ENCODE assay signal across 4 fruit fly cellular contexts in the genomic region with DNA sequence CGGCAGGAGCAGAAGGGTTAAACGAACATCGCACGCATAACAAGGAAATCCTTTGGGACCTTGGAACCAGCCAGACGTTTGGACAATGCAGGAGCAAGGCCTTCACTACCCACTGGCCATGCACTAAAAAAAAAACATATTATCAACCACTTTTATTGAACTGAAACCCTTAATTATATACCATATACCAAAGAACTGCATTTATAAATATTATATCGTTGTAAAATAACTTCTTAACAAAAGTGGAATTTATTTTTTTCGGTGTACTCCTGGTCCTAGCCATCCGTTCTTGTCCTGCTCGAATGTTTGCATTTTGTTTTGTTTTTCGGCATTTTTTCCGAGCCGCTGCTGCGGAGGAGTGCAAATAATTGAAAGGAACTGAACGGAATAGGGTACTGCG.
A peak's percentile ranks its signal among the peaks of the same experiment; 100 is the strongest.
TF ChIP-seq lines count a peak whose summit lies in the region.

No protein-coding gene starts in this region.

- TF ChIP-seq CTCF in whole organism, embryonic (GFP tag; optimal IDR thresholded peaks at IDR 0.05; lab: Kevin White, UChicago) = no peak

TF ChIP-seq in whole organism, embryonic, 481 proteins besides CTCF, POLR2A, EP300 and RAD21 (continues in another document):
- no peak for TF ChIP-seq CG1832 (GFP tag; optimal IDR thresholded peaks at IDR 0.05; lab: Kevin White, UChicago)
- TF ChIP-seq CG30431 (GFP tag; optimal IDR thresholded peaks at IDR 0.05; lab: Kevin White, UChicago) = no peak
- TF ChIP-seq CG8281 (tag; optimal IDR thresholded peaks at IDR 0.05; lab: Kevin White, UChicago) = no peak
- no peak for TF ChIP-seq repo (GFP tag; optimal IDR thresholded peaks at IDR 0.05; lab: Kevin White, UChicago)
- TF ChIP-seq CG6854 (GFP tag; optimal IDR thresholded peaks at IDR 0.05; lab: Kevin White, UChicago) = no peak
- TF ChIP-seq zfh1 (GFP tag; IDR thresholded peaks at IDR 0.05; lab: Robert Waterston, UW) = 0 out of 3 replicates have a peak, but pooled peaks have one; percentile 33
- no peak for TF ChIP-seq Tbp (GFP tag; optimal IDR thresholded peaks at IDR 0.05; lab: Kevin White, UChicago)
- TF ChIP-seq tgo (GFP tag; IDR thresholded peaks at IDR 0.05; lab: Robert Waterston, UW) = no peak
- 0 out of 2 replicates have a peak, but pooled peaks have one; percentile 47 for TF ChIP-seq ara (GFP tag; IDR thresholded peaks at IDR 0.05; lab: Robert Waterston, UW)
- TF ChIP-seq CG10959 (GFP tag; IDR thresholded peaks at IDR 0.05; lab: Robert Waterston, UW) = no peak
- no peak for TF ChIP-seq fru (optimal IDR thresholded peaks at IDR 0.05; lab: Kevin White, UChicago)
- TF ChIP-seq Adf1 (GFP tag; IDR thresholded peaks at IDR 0.05; lab: Robert Waterston, UW) = no peak
- TF ChIP-seq Xrp1 (GFP tag; IDR thresholded peaks at IDR 0.05; lab: Robert Waterston, UW) = 0 out of 2 replicates have a peak, but pooled peaks have one; percentile 25
- 0 out of 2 replicates have a peak, but pooled peaks have one; percentile 5 for TF ChIP-seq slbo (GFP tag; IDR thresholded peaks at IDR 0.05; lab: Robert Waterston, UW)
- no peak for TF ChIP-seq prd (optimal IDR thresholded peaks at IDR 0.05; lab: Kevin White, UChicago)
- TF ChIP-seq prd (GFP tag; IDR thresholded peaks at IDR 0.05; lab: Robert Waterston, UW) = peak; percentile 43; the same call in 2 of the 3 replicates
- peak; percentile 20 for TF ChIP-seq gem (tag; optimal IDR thresholded peaks at IDR 0.05; lab: Kevin White, UChicago)
- no peak for TF ChIP-seq grn (GFP tag; optimal IDR thresholded peaks at IDR 0.05; lab: Kevin White, UChicago)
- no peak for TF ChIP-seq tll (GFP tag; optimal IDR thresholded peaks at IDR 0.05; lab: Kevin White, UChicago)
- no peak for TF ChIP-seq CG3847 (GFP tag; IDR thresholded peaks at IDR 0.05; lab: Robert Waterston, UW)
- TF ChIP-seq so (GFP tag; IDR thresholded peaks at IDR 0.05; lab: Robert Waterston, UW) = 0 out of 3 replicates have a peak, but pooled peaks have one; percentile 18

TF ChIP-seq in whole organism, prepupa, 60 proteins besides CTCF, POLR2A, EP300 and RAD21 (continues in another document):
- peak; percentile 61 for TF ChIP-seq CG10669 (GFP tag; optimal IDR thresholded peaks at IDR 0.05; lab: Kevin White, UChicago)
- peak; percentile 54 for TF ChIP-seq cyc (GFP tag; optimal IDR thresholded peaks at IDR 0.05; lab: Kevin White, UChicago)
- TF ChIP-seq CG3032 (tag; optimal IDR thresholded peaks at IDR 0.05; lab: Kevin White, UChicago) = peak; percentile 65
- TF ChIP-seq Sox14 (GFP tag; optimal IDR thresholded peaks at IDR 0.05; lab: Kevin White, UChicago) = peak; percentile 3
- TF ChIP-seq CG7368 (GFP tag; optimal IDR thresholded peaks at IDR 0.05; lab: Kevin White, UChicago) = peak; percentile 36
- no peak for TF ChIP-seq CG4318 (GFP tag; optimal IDR thresholded peaks at IDR 0.05; lab: Kevin White, UChicago)
- no peak for TF ChIP-seq lz (GFP tag; optimal IDR thresholded peaks at IDR 0.05; lab: Kevin White, UChicago)
- peak; percentile 66 for TF ChIP-seq svp (GFP tag; lab: Kevin White, UChicago)
- no peak for TF ChIP-seq Lpt (GFP tag; optimal IDR thresholded peaks at IDR 0.05; lab: Kevin White, UChicago)
- no peak for TF ChIP-seq CG11294 (GFP tag; IDR thresholded peaks at IDR 0.05; lab: Robert Waterston, UW)
- TF ChIP-seq CG1621 (tag; optimal IDR thresholded peaks at IDR 0.05; lab: Kevin White, UChicago) = peak; percentile 6
- TF ChIP-seq CG16779 (tag; optimal IDR thresholded peaks at IDR 0.05; lab: Kevin White, UChicago) = no peak
- TF ChIP-seq pdm3 (GFP tag; optimal IDR thresholded peaks at IDR 0.05; lab: Kevin White, UChicago) = peak; percentile 23
- TF ChIP-seq Hr4 (GFP tag; optimal IDR thresholded peaks at IDR 0.05; lab: Kevin White, UChicago) = no peak
- no peak for TF ChIP-seq net (GFP tag; optimal IDR thresholded peaks at IDR 0.05; lab: Kevin White, UChicago)
- peak; percentile 27 for TF ChIP-seq CG8632 (GFP tag; optimal IDR thresholded peaks at IDR 0.05; lab: Kevin White, UChicago)
- TF ChIP-seq OdsH (GFP tag; optimal IDR thresholded peaks at IDR 0.05; lab: Kevin White, UChicago) = peak; percentile 39
- peak; percentile 19 for TF ChIP-seq Hr39 (GFP tag; optimal IDR thresholded peaks at IDR 0.05; lab: Kevin White, UChicago)
- peak; percentile 43 for TF ChIP-seq CG34406 (GFP tag; optimal IDR thresholded peaks at IDR 0.05; lab: Kevin White, UChicago)
- TF ChIP-seq achi (GFP tag; optimal IDR thresholded peaks at IDR 0.05; lab: Kevin White, UChicago) = peak; percentile 40
- TF ChIP-seq CG32006 (GFP tag; optimal IDR thresholded peaks at IDR 0.05; lab: Kevin White, UChicago) = no peak
- TF ChIP-seq eg (GFP tag; IDR thresholded peaks at IDR 0.05; lab: Robert Waterston, UW) = no peak
- TF ChIP-seq Eip78C (GFP tag; lab: Kevin White, UChicago) = peak; percentile 83

TF ChIP-seq in whole organism, pupa, 21 proteins besides CTCF, POLR2A, EP300 and RAD21:
- TF ChIP-seq CG8301 (tag; optimal IDR thresholded peaks at IDR 0.05; lab: Kevin White, UChicago) (no peak), CG34367 (tag; optimal IDR thresholded peaks at IDR 0.05; lab: Kevin White, UChicago) (peak; percentile 49), Pif1A (GFP tag; optimal IDR thresholded peaks at IDR 0.05; lab: Kevin White, UChicago) (peak; percentile 28), CG8159 (tag; optimal IDR thresholded peaks at IDR 0.05; lab: Kevin White, UChicago) (peak; percentile 81), Pif1B (GFP tag; optimal IDR thresholded peaks at IDR 0.05; lab: Kevin White, UChicago) (peak; percentile 14), Snoo (tag; optimal IDR thresholded peaks at IDR 0.05; lab: Kevin White, UChicago) (peak; percentile 46), CG15710 (tag; optimal IDR thresholded peaks at IDR 0.05; lab: Kevin White, UChicago) (peak; percentile 66), CG14655 (GFP tag; optimal IDR thresholded peaks at IDR 0.05; lab: Kevin White, UChicago) (peak; percentile 6), CG12605 (GFP tag; IDR thresholded peaks at IDR 0.05; lab: Robert Waterston, UW) (0 out of 2 replicates have a peak, but pooled peaks have one; percentile 32), CG4496 (GFP tag; IDR thresholded peaks at IDR 0.05; lab: Robert Waterston, UW) (peak; percentile 36; the same call in 1 of the 3 replicates), gl (tag; optimal IDR thresholded peaks at IDR 0.05; lab: Kevin White, UChicago) (no peak), D1 (tag; optimal IDR thresholded peaks at IDR 0.05; lab: Kevin White, UChicago) (no peak), fd96Ca (GFP tag; IDR thresholded peaks at IDR 0.05; lab: Robert Waterston, UW) (no peak), CG9948 (tag; optimal IDR thresholded peaks at IDR 0.05; lab: Kevin White, UChicago) (peak; percentile 48), CG17806 (tag; optimal IDR thresholded peaks at IDR 0.05; lab: Kevin White, UChicago) (peak; percentile 73)

TF ChIP-seq in whole organism, wandering third instar larva, 38 proteins besides CTCF, POLR2A, EP300 and RAD21 (continues in another document):
- no peak for TF ChIP-seq Dif (GFP tag; optimal IDR thresholded peaks at IDR 0.05; lab: Kevin White, UChicago; ENCODE audit: partially characterized antibody)
- TF ChIP-seq rgr (GFP tag; optimal IDR thresholded peaks at IDR 0.05; lab: Kevin White, UChicago) = peak; percentile 50
- TF ChIP-seq Dfd (GFP tag; optimal IDR thresholded peaks at IDR 0.05; lab: Kevin White, UChicago) = no peak
- TF ChIP-seq N (GFP tag; optimal IDR thresholded peaks at IDR 0.05; lab: Kevin White, UChicago) = no peak
- no peak for TF ChIP-seq Rel (GFP tag; optimal IDR thresholded peaks at IDR 0.05; lab: Kevin White, UChicago)
- TF ChIP-seq Rel (tag; optimal IDR thresholded peaks at IDR 0.05; lab: Kevin White, UChicago) = no peak
- peak in 1 of 2 experiments; percentile 58 for TF ChIP-seq foxo (GFP tag; optimal IDR thresholded peaks at IDR 0.05; lab: Kevin White, UChicago)
- no peak for TF ChIP-seq dl (GFP tag; optimal IDR thresholded peaks at IDR 0.05; lab: Kevin White, UChicago; ENCODE audit: insufficient read depth in 1 of 2, partially characterized antibody in 2 of 2)
- peak; percentile 32 for TF ChIP-seq dmrt93B (GFP tag; optimal IDR thresholded peaks at IDR 0.05; lab: Kevin White, UChicago)
- TF ChIP-seq Hr78 (GFP tag; optimal IDR thresholded peaks at IDR 0.05; lab: Kevin White, UChicago) = no peak
- TF ChIP-seq Jra (GFP tag; optimal IDR thresholded peaks at IDR 0.05; lab: Kevin White, UChicago) = no peak
- TF ChIP-seq OdsH (GFP tag; optimal IDR thresholded peaks at IDR 0.05; lab: Kevin White, UChicago) = peak; percentile 62
- TF ChIP-seq Mio (GFP tag; optimal IDR thresholded peaks at IDR 0.05; lab: Kevin White, UChicago) = no peak
- TF ChIP-seq sv (GFP tag; optimal IDR thresholded peaks at IDR 0.05; lab: Kevin White, UChicago) = no peak
- no peak for TF ChIP-seq lola (GFP tag; optimal IDR thresholded peaks at IDR 0.05; lab: Kevin White, UChicago)
- TF ChIP-seq fru (GFP tag; optimal IDR thresholded peaks at IDR 0.05; lab: Kevin White, UChicago) = peak; percentile 53
- TF ChIP-seq woc (GFP tag; optimal IDR thresholded peaks at IDR 0.05; lab: Kevin White, UChicago) = no peak
- no peak for TF ChIP-seq Hr83 (GFP tag; optimal IDR thresholded peaks at IDR 0.05; lab: Kevin White, UChicago; ENCODE audit: poor library complexity, severe bottlenecking)
- peak; percentile 14 for TF ChIP-seq br (GFP tag; optimal IDR thresholded peaks at IDR 0.05; lab: Kevin White, UChicago)
- TF ChIP-seq Sp1 (GFP tag; optimal IDR thresholded peaks at IDR 0.05; lab: Kevin White, UChicago) = peak; percentile 59
- no peak for TF ChIP-seq CrebA (GFP tag; optimal IDR thresholded peaks at IDR 0.05; lab: Kevin White, UChicago; ENCODE audit: borderline replicate concordance)
- peak; percentile 65 for TF ChIP-seq HLH106 (tag; optimal IDR thresholded peaks at IDR 0.05; lab: Kevin White, UChicago)
- TF ChIP-seq CG9705 (GFP tag; optimal IDR thresholded peaks at IDR 0.05; lab: Kevin White, UChicago) = no peak
- no peak for TF ChIP-seq usp (GFP tag; optimal IDR thresholded peaks at IDR 0.05; lab: Kevin White, UChicago)
- peak; percentile 15 for TF ChIP-seq psq (GFP tag; optimal IDR thresholded peaks at IDR 0.05; lab: Kevin White, UChicago)
- no peak for TF ChIP-seq dsf (GFP tag; optimal IDR thresholded peaks at IDR 0.05; lab: Kevin White, UChicago; ENCODE audit: borderline replicate concordance)
- peak; percentile 36 for TF ChIP-seq ey (GFP tag; optimal IDR thresholded peaks at IDR 0.05; lab: Kevin White, UChicago)
- no peak for TF ChIP-seq GATAd (GFP tag; optimal IDR thresholded peaks at IDR 0.05; lab: Kevin White, UChicago)
- TF ChIP-seq jim (GFP tag; optimal IDR thresholded peaks at IDR 0.05; lab: Kevin White, UChicago) = no peak
- TF ChIP-seq Hnf4 (GFP tag; optimal IDR thresholded peaks at IDR 0.05; lab: Kevin White, UChicago) = peak; percentile 4
- no peak for TF ChIP-seq tai (GFP tag; optimal IDR thresholded peaks at IDR 0.05; lab: Kevin White, UChicago)
- peak; percentile 50 for TF ChIP-seq brk (GFP tag; optimal IDR thresholded peaks at IDR 0.05; lab: Kevin White, UChicago)
- peak; percentile 56 for TF ChIP-seq h (GFP tag; optimal IDR thresholded peaks at IDR 0.05; lab: Kevin White, UChicago)
- TF ChIP-seq Myc (optimal IDR thresholded peaks at IDR 0.05; lab: Kevin White, UChicago) = no peak

Comparison
In these comparisons a context has a peak if more than half of its experiments do, and no peak if none do; other contexts are left out.
1. Of the 7 proteins assayed by ChIP-seq in both whole organism, embryonic and whole organism, prepupa: peak only in whole organism, embryonic: none; only in whole organism, prepupa: Gug, Hr39 and Sox102F; in both: none; in neither: 4.